Worm (Caenorhabditis elegans): ENCODE data around the gene F57F4.2.

Gene F57F4.2

DNA sequence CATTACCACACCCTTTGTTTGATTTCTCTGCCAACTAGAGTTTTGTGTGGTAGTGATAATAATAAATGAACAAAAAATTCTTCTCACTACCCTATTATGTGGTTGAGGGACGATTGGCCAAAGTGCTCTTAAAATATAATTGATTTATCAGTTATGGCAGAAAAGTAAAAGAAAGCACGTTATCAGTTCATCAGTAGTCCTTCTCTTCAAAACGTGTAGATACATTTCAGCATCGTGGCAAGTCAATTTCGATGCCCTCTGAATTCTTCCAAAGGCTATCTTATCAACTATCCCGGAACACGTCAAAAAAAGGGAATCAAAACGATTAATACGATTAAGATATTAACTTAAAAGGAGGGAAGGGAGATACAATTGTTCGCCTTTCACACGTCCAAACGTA lies 23.5 kb upstream of the F57F4.2 start:
- TF ChIP-seq C34F6.9 (tag; optimal IDR thresholded peaks at IDR 0.05): no peak
- TF ChIP-seq nhr-77 (tag; optimal IDR thresholded peaks at IDR 0.05): no peak
- peak; percentile 20 for TF ChIP-seq sma-9 (GFP tag; optimal IDR thresholded peaks at IDR 0.05)
- no peak for TF ChIP-seq sma-9 (tag; optimal IDR thresholded peaks at IDR 0.05)
- TF ChIP-seq F13H6.1 (tag; optimal IDR thresholded peaks at IDR 0.05): peak; percentile 30
- no peak for TF ChIP-seq Y55F3AM.14 (GFP tag; optimal IDR thresholded peaks at IDR 0.05)
- no peak for TF ChIP-seq nhr-12 (tag; optimal IDR thresholded peaks at IDR 0.05)
- no peak for TF ChIP-seq ceh-16 (tag; optimal IDR thresholded peaks at IDR 0.05)
- TF ChIP-seq ztf-4 (tag; optimal IDR thresholded peaks at IDR 0.05): no peak
- TF ChIP-seq lsy-2 (tag; optimal IDR thresholded peaks at IDR 0.05): no peak
- no peak for TF ChIP-seq nhr-10 (tag; optimal IDR thresholded peaks at IDR 0.05)
- TF ChIP-seq crh-2 (tag; optimal IDR thresholded peaks at IDR 0.05): peak; percentile 65
- TF ChIP-seq egl-27 (tag; optimal IDR thresholded peaks at IDR 0.05): no peak
- no peak for TF ChIP-seq unc-39 (tag; optimal IDR thresholded peaks at IDR 0.05)
- TF ChIP-seq gmeb-1 (tag; optimal IDR thresholded peaks at IDR 0.05): peak; percentile 31
- no peak for TF ChIP-seq ceh-82 (tag; optimal IDR thresholded peaks at IDR 0.05)
- no peak for TF ChIP-seq alr-1 (tag; optimal IDR thresholded peaks at IDR 0.05)
- TF ChIP-seq fos-1 (tag; optimal IDR thresholded peaks at IDR 0.05): peak; percentile 60
- TF ChIP-seq snpc-4 (tag; optimal IDR thresholded peaks at IDR 0.05): no peak
- no peak for TF ChIP-seq aly-2 (tag; optimal IDR thresholded peaks at IDR 0.05)
- no peak for TF ChIP-seq lin-13 (GFP tag; optimal IDR thresholded peaks at IDR 0.05)
- no peak for TF ChIP-seq zag-1 (tag; optimal IDR thresholded peaks at IDR 0.05)
- TF ChIP-seq nhr-23 (tag; optimal IDR thresholded peaks at IDR 0.05): no peak

DNA sequence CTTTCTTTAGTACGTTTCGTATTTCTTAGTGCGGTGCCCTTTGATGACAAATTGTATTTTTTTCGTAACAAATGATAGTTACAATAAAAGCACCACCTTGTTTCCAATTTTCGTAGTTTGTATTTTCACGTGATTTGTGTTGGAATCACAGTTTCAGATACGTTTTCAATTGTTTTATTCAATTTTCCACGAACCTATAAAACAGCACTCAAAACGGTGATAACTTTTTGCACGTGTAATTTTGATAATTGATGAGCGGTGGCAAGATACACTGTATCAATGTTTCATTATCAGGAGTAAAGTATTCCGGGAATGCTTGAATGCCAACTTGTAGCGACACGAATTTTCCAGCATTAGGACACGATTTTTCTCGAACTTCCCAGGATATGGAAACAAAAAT lies 21.6 kb upstream of the F57F4.2 start:
- TF ChIP-seq crh-2 (tag; optimal IDR thresholded peaks at IDR 0.05) (peak; percentile 83), gmeb-1 (tag; optimal IDR thresholded peaks at IDR 0.05) (peak; percentile 20), sma-9 (GFP tag; optimal IDR thresholded peaks at IDR 0.05) (peak; percentile 73), sma-9 (tag; optimal IDR thresholded peaks at IDR 0.05) (no peak), Y55F3AM.14 (GFP tag; optimal IDR thresholded peaks at IDR 0.05) (no peak), mdl-1 (tag; optimal IDR thresholded peaks at IDR 0.05) (peak in 1 of 2 experiments; percentile 26), fos-1 (tag; optimal IDR thresholded peaks at IDR 0.05) (peak; percentile 50), peb-1 (tag; optimal IDR thresholded peaks at IDR 0.05) (no peak), ztf-1 (GFP tag; conservative IDR thresholded peaks at IDR 0.05) (no peak), lsy-2 (tag; optimal IDR thresholded peaks at IDR 0.05) (no peak)

DNA sequence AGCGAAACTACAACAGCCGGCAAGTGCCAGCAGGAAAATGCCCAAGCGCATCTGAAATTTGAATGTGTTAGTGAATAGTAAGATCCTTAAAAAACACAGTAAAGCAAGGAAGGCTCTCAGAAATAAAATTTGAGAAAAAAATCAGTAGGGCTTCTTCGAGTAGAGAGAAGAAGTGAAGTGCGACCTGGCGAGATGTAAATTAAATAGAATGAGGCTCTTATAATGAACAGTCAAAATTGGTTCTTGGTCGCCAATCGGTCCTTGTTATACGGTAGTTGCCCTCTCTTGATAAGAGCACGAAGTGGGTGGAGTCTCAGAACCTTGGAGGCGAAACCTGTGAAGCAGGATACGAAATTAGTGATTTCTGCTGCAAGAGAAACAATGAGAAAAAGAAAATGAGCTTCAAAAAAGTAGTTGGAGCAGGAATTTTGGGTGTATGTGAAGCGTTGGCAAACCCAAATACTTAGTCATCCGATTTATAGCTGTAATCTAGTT lies 19.2 kb upstream of the F57F4.2 start, which contains the start of gene bcf-1:
Gene bcf-1, minus strand, starts transcription at position 51 of the 495 bp plus-strand sequence.
- TF ChIP-seq elt-1 (tag; optimal IDR thresholded peaks at IDR 0.05) (no peak), ceh-16 (tag; optimal IDR thresholded peaks at IDR 0.05) (no peak), nhr-77 (tag; optimal IDR thresholded peaks at IDR 0.05) (no peak), unc-39 (tag; optimal IDR thresholded peaks at IDR 0.05) (no peak), mbf-1 (tag; optimal IDR thresholded peaks at IDR 0.05) (no peak), nhr-237 (tag; optimal IDR thresholded peaks at IDR 0.05) (no peak), R02D3.7 (tag; optimal IDR thresholded peaks at IDR 0.05) (no peak)

DNA sequence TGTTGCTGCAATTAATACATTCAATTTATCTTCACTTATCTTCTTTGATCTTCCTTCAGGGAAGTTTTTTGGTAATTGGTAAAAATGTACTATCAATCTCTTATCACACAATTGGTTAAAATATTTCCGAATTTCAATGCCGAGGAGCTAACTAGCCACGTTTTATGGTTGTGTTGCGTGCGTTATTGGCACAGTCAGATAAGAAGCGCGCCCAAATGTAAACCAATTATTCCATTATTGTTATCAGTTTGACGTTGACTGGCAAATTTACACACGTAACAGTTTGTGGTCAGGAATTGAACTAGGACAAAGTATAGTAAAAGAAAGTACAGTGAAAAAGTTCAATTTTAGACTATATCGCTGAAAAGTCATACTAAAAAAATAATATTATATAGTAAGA lies 18.1 kb upstream of the F57F4.2 start:
- TF ChIP-seq mdl-1 (tag; optimal IDR thresholded peaks at IDR 0.05): no peak
- TF ChIP-seq sma-9 (GFP tag; optimal IDR thresholded peaks at IDR 0.05): peak; percentile 14
- no peak for TF ChIP-seq sma-9 (tag; optimal IDR thresholded peaks at IDR 0.05)
- TF ChIP-seq crh-2 (tag; optimal IDR thresholded peaks at IDR 0.05): peak; percentile 54

DNA sequence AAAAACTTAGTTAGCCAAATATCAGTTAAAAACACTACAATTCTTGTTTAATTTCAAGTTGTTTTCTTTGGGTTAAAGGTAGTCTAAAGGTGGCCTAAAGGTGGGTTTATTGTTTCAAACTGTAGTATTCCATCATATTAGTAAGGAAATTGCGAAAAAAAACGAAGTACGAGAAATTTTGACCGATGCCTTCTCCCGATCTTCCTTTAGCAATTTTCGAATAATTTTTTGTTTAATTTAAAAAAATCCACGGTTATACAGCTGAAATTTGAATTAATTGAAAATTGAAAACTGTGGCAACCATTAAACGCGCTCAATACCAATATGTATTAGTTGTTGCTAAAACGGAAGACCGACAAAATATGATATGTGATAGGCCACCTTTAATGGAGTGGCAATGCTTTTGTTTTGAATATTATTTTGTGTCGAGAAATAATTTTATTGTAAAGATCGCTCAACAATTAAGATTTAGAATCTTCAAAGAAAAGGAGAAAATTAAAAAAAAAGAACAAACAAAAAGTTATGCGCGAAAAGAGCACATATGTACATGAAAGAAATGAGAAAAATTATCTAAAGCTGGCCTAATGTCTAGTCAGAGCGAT lies 11.5 kb upstream of the F57F4.2 start:
- TF ChIP-seq R02D3.7 (tag; optimal IDR thresholded peaks at IDR 0.05) (no peak), Y55F3AM.14 (GFP tag; optimal IDR thresholded peaks at IDR 0.05) (no peak), crh-2 (tag; optimal IDR thresholded peaks at IDR 0.05) (peak; percentile 55), unc-62 (GFP tag; optimal IDR thresholded peaks at IDR 0.05) (no peak), unc-55 (GFP tag; optimal IDR thresholded peaks at IDR 0.05) (no peak), nhr-6 (tag; optimal IDR thresholded peaks at IDR 0.05) (no peak)
